Worm (Caenorhabditis elegans): ENCODE results near the gene zig-2.

DNA sequence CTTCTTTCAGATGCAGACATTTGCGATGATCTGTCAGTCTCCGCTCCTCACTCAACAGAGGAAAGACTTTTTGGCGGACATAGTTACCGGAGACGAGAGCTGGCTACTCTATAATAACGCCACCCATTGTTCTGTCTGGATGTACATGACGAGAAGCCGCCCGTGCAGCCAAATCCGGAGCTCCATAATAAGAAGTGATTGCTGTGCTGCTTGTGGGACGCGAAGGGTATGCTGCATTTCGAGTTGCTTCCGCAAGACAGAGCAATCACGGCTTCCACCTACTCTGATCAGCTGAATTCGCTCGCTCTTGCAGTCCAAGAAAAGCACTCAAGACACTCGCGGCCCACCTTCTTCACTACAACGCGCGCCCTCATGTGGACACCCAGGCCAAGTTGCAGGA, 27.5 kb downstream of the zig-2 start:
- no peak for TF ChIP-seq T22C8.4 (GFP tag; IDR thresholded peaks at IDR 0.05)
- no peak for TF ChIP-seq klf-2 (GFP tag; conservative IDR thresholded peaks at IDR 0.05)
- TF ChIP-seq med-1 (GFP tag; optimal IDR thresholded peaks at IDR 0.05; ENCODE audit: insufficient read depth): no peak
- no peak for TF ChIP-seq cog-1 (tag; optimal IDR thresholded peaks at IDR 0.05)
- TF ChIP-seq ref-1 (GFP tag; conservative IDR thresholded peaks at IDR 0.05): no peak
- TF ChIP-seq tab-1 (GFP tag; IDR thresholded peaks at IDR 0.05): no peak
- no peak for TF ChIP-seq ztf-29 (GFP tag; IDR thresholded peaks at IDR 0.05)
- TF ChIP-seq flt-1 (GFP tag; IDR thresholded peaks at IDR 0.05): no peak
